Fruit fly (Drosophila melanogaster): ENCODE data around the gene CG7378.

Gene CG7378

dm6 chrX:18951220-18951867, 51.1 kb downstream of the CG7378 start:
- TF ChIP-seq Ets98B (GFP tag; IDR thresholded peaks at IDR 0.05): peak; percentile 48; the same call in 1 of the 2 replicates
- TF ChIP-seq CG9948 (tag; optimal IDR thresholded peaks at IDR 0.05): no peak
- TF ChIP-seq CG14655 (GFP tag; optimal IDR thresholded peaks at IDR 0.05): peak; percentile 27
- no peak for TF ChIP-seq Pif1B (GFP tag; optimal IDR thresholded peaks at IDR 0.05)
- TF ChIP-seq fd96Ca (GFP tag; IDR thresholded peaks at IDR 0.05): peak; percentile 56; the same call in 1 of the 3 replicates
- TF ChIP-seq CG34367 (tag; optimal IDR thresholded peaks at IDR 0.05): no peak
- no peak for TF ChIP-seq CG8159 (tag; optimal IDR thresholded peaks at IDR 0.05)
- 0 out of 2 replicates have a peak, but pooled peaks have one; percentile 40 for TF ChIP-seq CG32121 (GFP tag; IDR thresholded peaks at IDR 0.05)
- peak; percentile 32 for TF ChIP-seq CG8301 (tag; optimal IDR thresholded peaks at IDR 0.05)
- TF ChIP-seq rn (GFP tag; IDR thresholded peaks at IDR 0.05): no peak
- no peak for TF ChIP-seq EcR (GFP tag; optimal IDR thresholded peaks at IDR 0.05)
- TF ChIP-seq CG4496 (GFP tag; IDR thresholded peaks at IDR 0.05): peak; percentile 41; the same call in 2 of the 3 replicates
- TF ChIP-seq CG15710 (tag; optimal IDR thresholded peaks at IDR 0.05): no peak
- peak; percentile 46 for TF ChIP-seq Pif1A (GFP tag; optimal IDR thresholded peaks at IDR 0.05)
- TF ChIP-seq Snoo (tag; optimal IDR thresholded peaks at IDR 0.05): no peak
- TF ChIP-seq CG17806 (tag; optimal IDR thresholded peaks at IDR 0.05): peak; percentile 7
- TF ChIP-seq CG13204 (GFP tag; optimal IDR thresholded peaks at IDR 0.05): no peak
- TF ChIP-seq CG12605 (GFP tag; IDR thresholded peaks at IDR 0.05): no peak
- TF ChIP-seq D1 (tag; optimal IDR thresholded peaks at IDR 0.05): no peak

- TF ChIP-seq CG34367 (tag; optimal IDR thresholded peaks at IDR 0.05) (no peak), CG13204 (GFP tag; optimal IDR thresholded peaks at IDR 0.05) (peak; percentile 62)
Measured at dm6 chrX:18956601-18957000, 56.4 kb downstream of the CG7378 start.
